Fruit fly (Drosophila melanogaster) whole organism, embryonic: Measurements from ENCODE around the gene Arp3.

Source experiments
- ATbp ChIP-seq: fragments of 200-800 bp; sonication (Bioruptor generic); optimal IDR thresholded peaks from 2 replicates; lab custom pipeline; 2017; ENCODE audit warnings: missing biosample characterization, mild to moderate bottlenecking, missing genetic modification characterization, missing genetic modification reagents
- CG11723 ChIP-seq: fragments of 200-800 bp; sonication (Bioruptor generic); optimal IDR thresholded peaks from 2 replicates; lab custom pipeline; 2017; ENCODE audit warnings: missing biosample characterization, mild to moderate bottlenecking, missing genetic modification characterization
- CG12942 ChIP-seq: fragments of 200-800 bp; sonication (Bioruptor generic); optimal IDR thresholded peaks from 3 replicates; lab custom pipeline; 2016; ENCODE audit warnings: missing biosample characterization, missing genetic modification characterization
- CG16815 ChIP-seq: fragments of 200-800 bp; sonication (Bioruptor generic); optimal IDR thresholded peaks from 3 replicates; lab custom pipeline; 2017; ENCODE audit warnings: missing biosample characterization, mild to moderate bottlenecking, missing genetic modification characterization
- CG2116 ChIP-seq: fragments of 200-800 bp; sonication (Bioruptor generic); optimal IDR thresholded peaks from 3 replicates; lab custom pipeline; 2018; ENCODE audit warnings: missing biosample characterization, mild to moderate bottlenecking, missing genetic modification characterization
- CG2120 ChIP-seq: fragments of 200-800 bp; sonication (Bioruptor generic); optimal IDR thresholded peaks from 3 replicates; lab custom pipeline; 2016; ENCODE audit warnings: missing biosample characterization, missing genetic modification characterization
- CG3281 ChIP-seq: fragments of 200-800 bp; sonication (Bioruptor generic); optimal IDR thresholded peaks from 3 replicates; lab custom pipeline; 2017; ENCODE audit warnings: missing biosample characterization, mild to moderate bottlenecking, missing genetic modification characterization
- CG34224 ChIP-seq: fragments of 200-800 bp; sonication (Bioruptor generic); IDR thresholded peaks from 3 replicates; pipeline ENCODE4 v1.3.6; 2022; ENCODE audit warnings: missing biosample characterization, missing genetic modification characterization; ENCODE audit not compliant: partially characterized antibody
- CG6175 ChIP-seq: fragments of 200-800 bp; sonication (Bioruptor generic); IDR thresholded peaks from 3 replicates; pipeline ENCODE4 v1.3.6; 2022; ENCODE audit warnings: missing biosample characterization, missing genetic modification characterization
- CG6254 ChIP-seq: fragments of 200-800 bp; sonication (Bioruptor generic); optimal IDR thresholded peaks from 3 replicates; lab custom pipeline; 2017; ENCODE audit warnings: mild to moderate bottlenecking, missing biosample characterization, missing genetic modification reagents, missing genetic modification characterization
- CG7839 ChIP-seq: fragments of 200-800 bp; sonication (Bioruptor generic); optimal IDR thresholded peaks from 3 replicates; lab custom pipeline; 2018; ENCODE audit warnings: missing biosample characterization, mild to moderate bottlenecking, missing genetic modification characterization, moderate library complexity
- CG8089 ChIP-seq: fragments of 200-800 bp; sonication (Bioruptor generic); optimal IDR thresholded peaks from 3 replicates; lab custom pipeline; 2016; ENCODE audit warnings: missing biosample characterization, missing genetic modification characterization
- CG9437 ChIP-seq: fragments of 200-800 bp; sonication (Bioruptor generic); optimal IDR thresholded peaks from 2 replicates; lab custom pipeline; 2018; ENCODE audit warnings: missing biosample characterization, mild to moderate bottlenecking, missing genetic modification characterization
- CkIIα-i1 ChIP-seq: fragments of 200-800 bp; sonication (Bioruptor generic); IDR thresholded peaks from 2 replicates; pipeline ENCODE4 v1.3.6; 2022; ENCODE audit warnings: missing biosample characterization, missing genetic modification characterization
- Dad ChIP-seq: fragments of 200-800 bp; sonication (Bioruptor generic); optimal IDR thresholded peaks from 3 replicates; lab custom pipeline; 2016; ENCODE audit warnings: missing biosample characterization, missing genetic modification characterization
- Doc3 ChIP-seq: fragments of 200-800 bp; sonication (Bioruptor generic); IDR thresholded peaks from 3 replicates; pipeline ENCODE4 v1.3.6; 2022; ENCODE audit warnings: missing biosample characterization, missing genetic modification characterization; ENCODE audit not compliant: partially characterized antibody
- Dref ChIP-seq: fragments of 200-800 bp; sonication (Bioruptor generic); IDR thresholded peaks from 2 replicates; pipeline ENCODE4 v1.3.6; 2022; ENCODE audit warnings: missing biosample characterization, missing genetic modification characterization
- E2f2 ChIP-seq: fragments of 200-800 bp; sonication (Bioruptor generic); IDR thresholded peaks from 2 replicates; pipeline ENCODE4 v1.3.6; 2022; ENCODE audit warnings: missing biosample characterization, missing genetic modification characterization
- Ets97D ChIP-seq: fragments of 200-800 bp; sonication (Bioruptor generic); optimal IDR thresholded peaks from 3 replicates; lab custom pipeline; 2016; ENCODE audit warnings: missing biosample characterization, missing genetic modification characterization
- Fer3 ChIP-seq: fragments of 200-800 bp; sonication (Bioruptor generic); optimal IDR thresholded peaks from 2 replicates; lab custom pipeline; 2018; ENCODE audit warnings: missing biosample characterization, mild to moderate bottlenecking, missing genetic modification characterization, moderate library complexity
- HLH3B ChIP-seq: fragments of 200-800 bp; sonication (Bioruptor generic); IDR thresholded peaks from 2 replicates; pipeline ENCODE4 v1.3.6; 2022; ENCODE audit warnings: missing biosample characterization, missing genetic modification characterization
- Hr51 ChIP-seq, 2 experiments: fragments of 200-800 bp; sonication (Bioruptor generic); optimal IDR thresholded peaks; 2 replicates in 1 of 2; 3 replicates in 1 of 2; lab custom pipeline; 2016 to 2018; ENCODE audit warnings: missing biosample characterization in 2 of 2, missing genetic modification characterization in 2 of 2, mild to moderate bottlenecking in 1 of 2, moderate library complexity in 1 of 2
- Lpt ChIP-seq: fragments of >200 bp; optimal IDR thresholded peaks from 2 replicates; lab custom pipeline; 2018; ENCODE audit warnings: missing biosample characterization, missing genetic modification characterization
- MBD-R2 ChIP-seq: fragments of 200-800 bp; sonication (Bioruptor generic); IDR thresholded peaks from 2 replicates; pipeline ENCODE4 v1.3.6; 2022; ENCODE audit warnings: missing biosample characterization, missing genetic modification characterization
- Nf-YC ChIP-seq: fragments of 200-800 bp; optimal IDR thresholded peaks from 3 replicates; lab custom pipeline; 2019; ENCODE audit warnings: missing biosample characterization, mild to moderate bottlenecking, missing genetic modification characterization, moderate library complexity
- Pdp1 ChIP-seq, 2 experiments: fragments of 200-800 bp; sonication (Bioruptor generic); optimal IDR thresholded peaks; 3 replicates each; lab custom pipeline; 2016; ENCODE audit warnings: missing biosample characterization in 2 of 2, missing genetic modification characterization in 2 of 2, mild to moderate bottlenecking in 1 of 2, moderate library complexity in 1 of 2
- Rfx ChIP-seq: fragments of 200-800 bp; sonication (Bioruptor generic); IDR thresholded peaks from 2 replicates; pipeline ENCODE4 v1.3.6; 2022; ENCODE audit warnings: missing biosample characterization, missing genetic modification characterization
- caup ChIP-seq: fragments of 200-800 bp; sonication (Bioruptor generic); optimal IDR thresholded peaks from 3 replicates; lab custom pipeline; 2017; ENCODE audit warnings: missing biosample characterization, mild to moderate bottlenecking, missing genetic modification characterization, moderate library complexity; ENCODE audit not compliant: severe bottlenecking
- chinmo ChIP-seq: fragments of 200-800 bp; sonication (Bioruptor generic); IDR thresholded peaks from 4 replicates; pipeline ENCODE4 v1.3.6; 2022; ENCODE audit warnings: missing biosample characterization, missing genetic modification characterization; ENCODE audit not compliant: partially characterized antibody
- dati ChIP-seq: fragments of 200-800 bp; sonication (Bioruptor generic); IDR thresholded peaks from 2 replicates; pipeline ENCODE4 v1.3.6; 2022; ENCODE audit warnings: missing biosample characterization, missing genetic modification characterization
- disco-r ChIP-seq: fragments of 200-800 bp; sonication (Bioruptor generic); optimal IDR thresholded peaks from 2 replicates; lab custom pipeline; 2016; ENCODE audit warnings: missing biosample characterization, missing genetic modification characterization
- ems ChIP-seq: fragments of 200-800 bp; sonication (Bioruptor generic); optimal IDR thresholded peaks from 3 replicates; lab custom pipeline; 2016; ENCODE audit warnings: missing biosample characterization, missing genetic modification characterization
- fu2 ChIP-seq: fragments of 200-800 bp; sonication (Bioruptor generic); optimal IDR thresholded peaks from 2 replicates; lab custom pipeline; 2016; ENCODE audit warnings: missing biosample characterization, missing genetic modification characterization
- h ChIP-seq: fragments of >200 bp; optimal IDR thresholded peaks from 2 replicates; lab custom pipeline; 2017
- phol ChIP-seq: fragments of 200-800 bp; sonication (Bioruptor generic); optimal IDR thresholded peaks from 3 replicates; lab custom pipeline; 2018; ENCODE audit warnings: missing biosample characterization, mild to moderate bottlenecking, missing genetic modification characterization, moderate library complexity
- prd ChIP-seq, 3 experiments: fragments of >200 bp in 2 of 3; fragments of 200-800 bp in 1 of 3; sonication (Bioruptor generic) in 1 of 3; optimal IDR thresholded peaks in 2 of 3; IDR thresholded peaks in 1 of 3; 2 replicates in 2 of 3; 3 replicates in 1 of 3; pipeline versions ENCODE4 v1.3.6 to Lab custom; 2017 to 2022; ENCODE audit warnings: missing biosample characterization in 1 of 3, missing genetic modification characterization in 1 of 3
- pzg ChIP-seq: fragments of 200-800 bp; sonication (Bioruptor generic); optimal IDR thresholded peaks from 3 replicates; lab custom pipeline; 2018; ENCODE audit warnings: missing biosample characterization, mild to moderate bottlenecking, missing genetic modification characterization, moderate library complexity
- row ChIP-seq: fragments of 200-800 bp; sonication (Bioruptor generic); IDR thresholded peaks from 3 replicates; pipeline ENCODE4 v1.3.6; 2022; ENCODE audit warnings: missing biosample characterization, missing genetic modification characterization
- run ChIP-seq: fragments of 200-800 bp; sonication (Bioruptor generic); optimal IDR thresholded peaks from 3 replicates; lab custom pipeline; 2018; ENCODE audit warnings: missing biosample characterization, mild to moderate bottlenecking, missing genetic modification characterization
- salm ChIP-seq: fragments of 200-800 bp; sonication (Bioruptor generic); optimal IDR thresholded peaks from 2 replicates; lab custom pipeline; 2018; ENCODE audit warnings: missing biosample characterization, mild to moderate bottlenecking, missing genetic modification characterization
- sens ChIP-seq: fragments of 200-800 bp; sonication (Bioruptor generic); peaks from one replicate; lab custom pipeline; 2016; ENCODE audit warnings: missing biosample characterization, missing genetic modification characterization
- seq ChIP-seq: fragments of 200-800 bp; sonication (Bioruptor generic); IDR thresholded peaks from 2 replicates; pipeline ENCODE4 v1.3.6; 2022; ENCODE audit warnings: missing biosample characterization, missing genetic modification characterization
- shn ChIP-seq: fragments of 200-800 bp; sonication (Bioruptor generic); optimal IDR thresholded peaks from 3 replicates; lab custom pipeline; 2016; ENCODE audit warnings: missing biosample characterization, missing genetic modification characterization
- slbo ChIP-seq: fragments of 200-800 bp; sonication (Bioruptor generic); IDR thresholded peaks from 2 replicates; pipeline ENCODE4 v1.3.6; 2022; ENCODE audit warnings: missing biosample characterization, missing genetic modification characterization
- stwl ChIP-seq: fragments of 200-800 bp; sonication (Bioruptor generic); optimal IDR thresholded peaks from 3 replicates; lab custom pipeline; 2018; ENCODE audit warnings: missing biosample characterization, mild to moderate bottlenecking, missing genetic modification characterization, moderate library complexity
- toy ChIP-seq: fragments of 200-800 bp; sonication (Bioruptor generic); IDR thresholded peaks from 2 replicates; pipeline ENCODE4 v1.3.6; 2022; ENCODE audit warnings: missing biosample characterization, missing genetic modification characterization
- tup ChIP-seq: fragments of 200-800 bp; sonication (Bioruptor generic); optimal IDR thresholded peaks from 2 replicates; lab custom pipeline; 2016; ENCODE audit warnings: missing biosample characterization, mild to moderate bottlenecking, missing genetic modification characterization, moderate library complexity
- twi ChIP-seq: fragments of 200-800 bp; optimal IDR thresholded peaks from 2 replicates; lab custom pipeline; 2019; ENCODE audit warnings: missing biosample characterization, mild to moderate bottlenecking, missing genetic modification characterization, moderate library complexity

Arp3 gene

dm6 chr3L:8127712-8128210 is 12.1 kb upstream of the Arp3 start, which contains the start of the genes Cds and Uba2 (continued):
- TF ChIP-seq Doc3 (GFP tag; lab: Robert Waterston, UW) (peak; percentile 35; the same call in 1 of the 3 replicates), dati (GFP tag; lab: Robert Waterston, UW) (peak; percentile 59), CG6254 (GFP tag; lab: Kevin White, UChicago) (peak; percentile 80), chinmo (GFP tag; lab: Robert Waterston, UW) (no peak), HLH3B (peak; percentile 86), CG7839 (peak; percentile 91), CG34224 (GFP tag; lab: Robert Waterston, UW) (no peak), CG12942 (GFP tag; lab: Kevin White, UChicago) (peak; percentile 94), E2f2 (GFP tag; lab: Robert Waterston, UW) (peak; percentile 73), CG2120 (GFP tag; lab: Kevin White, UChicago) (peak; percentile 95), ATbp (peak; percentile 85), shn (GFP tag; lab: Kevin White, UChicago) (peak; percentile 75), Dref (GFP tag; lab: Robert Waterston, UW) (peak; percentile 43; the same call in 1 of the 2 replicates), seq (peak; percentile 87), Fer3 (tag; lab: Kevin White, UChicago) (peak; percentile 94), CG11723 (GFP tag; lab: Kevin White, UChicago) (peak; percentile 87), CG6175 (GFP tag; lab: Robert Waterston, UW) (peak; percentile 77), CG3281 (peak; percentile 95), tup (GFP tag; lab: Kevin White, UChicago) (peak; percentile 81), toy (GFP tag; lab: Robert Waterston, UW) (no peak; the same call in none of the 2 replicates), h (lab: Kevin White, UChicago) (no peak), Nf-YC (tag; lab: Kevin White, UChicago) (peak; percentile 88), ems (GFP tag; lab: Kevin White, UChicago) (peak; percentile 84), salm (tag; lab: Kevin White, UChicago) (peak; percentile 80), CG16815 (GFP tag; lab: Kevin White, UChicago) (peak; percentile 87), fu2 (GFP tag; lab: Kevin White, UChicago) (peak; percentile 71), Lpt (GFP tag; lab: Kevin White, UChicago) (no peak), CG8089 (GFP tag; lab: Kevin White, UChicago) (peak; percentile 45), run (peak; percentile 62), caup (peak; percentile 95), Dad (GFP tag; lab: Kevin White, UChicago) (peak; percentile 57), phol (tag; lab: Kevin White, UChicago) (peak; percentile 94), disco-r (GFP tag; lab: Kevin White, UChicago) (peak; percentile 23), twi (tag; lab: Kevin White, UChicago) (peak; percentile 82)

DNA sequence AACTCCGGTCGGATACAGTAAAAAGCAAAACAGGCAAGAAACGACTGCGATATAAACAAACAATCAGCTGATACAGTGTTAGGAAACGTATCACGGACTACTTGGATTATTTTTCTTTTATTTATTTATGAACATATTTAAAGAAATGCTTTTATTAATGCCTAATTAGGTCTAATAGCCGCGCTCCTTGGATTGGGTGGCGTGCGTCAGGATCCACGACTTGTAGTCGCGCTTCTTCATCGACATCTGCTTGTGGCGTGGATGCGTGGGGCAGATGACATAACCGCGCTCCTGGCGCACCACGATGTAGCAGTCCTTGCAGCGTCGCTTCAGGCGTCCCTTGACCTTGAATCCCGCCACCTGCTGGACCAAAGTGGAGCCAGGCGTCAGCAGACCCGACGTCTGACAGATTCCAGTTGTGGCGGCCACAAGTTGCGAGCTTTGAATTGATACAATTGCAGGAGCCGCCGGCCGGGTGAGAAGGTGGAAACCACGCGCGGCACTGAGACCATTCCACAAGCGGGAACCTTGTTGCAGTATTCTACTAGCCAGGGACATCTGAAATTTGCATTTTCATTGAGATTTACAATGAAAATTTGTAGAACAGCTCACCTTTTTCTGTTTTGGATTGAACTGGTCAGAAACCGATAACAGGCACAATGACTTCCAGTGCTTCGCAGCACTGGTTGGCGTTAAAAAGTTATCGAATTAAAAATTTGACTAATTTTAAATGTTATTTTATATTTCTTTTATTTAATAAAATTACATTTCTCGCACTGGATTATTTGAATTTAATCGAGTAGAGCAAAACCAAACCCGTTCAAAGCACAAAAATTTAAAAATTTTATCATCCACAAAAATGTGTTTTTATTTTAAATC is 9.0 kb upstream of the Arp3 start, which contains the start of the genes CG7550 and mRpL36:
Gene CG7550 (minus strand): TSS at position 51 of the 879 bp plus-strand sequence.
Gene mRpL36 (minus strand): TSS at position 652 of the 879 bp plus-strand sequence.
- TF ChIP-seq Ets97D (GFP tag; lab: Kevin White, UChicago) (no peak), CG9437 (GFP tag; lab: Kevin White, UChicago) (no peak), CG2116 (peak; percentile 21), sens (GFP tag; lab: Kevin White, UChicago) (peak; percentile 28), row (GFP tag; lab: Robert Waterston, UW) (0 out of 3 replicates have a peak, but pooled peaks have one; percentile 10), slbo (GFP tag; lab: Robert Waterston, UW) (0 out of 2 replicates have a peak, but pooled peaks have one; percentile 41), MBD-R2 (peak; percentile 48; the same call in 1 of the 2 replicates), Hr51 (GFP tag; optimal IDR thresholded peaks at IDR 0.05; lab: Kevin White, UChicago) (peak in 1 of 2 experiments; percentile 13), CkIIα-i1 (no peak), stwl (tag; lab: Kevin White, UChicago) (peak; percentile 20), pzg (peak; percentile 10), Pdp1 (GFP tag; optimal IDR thresholded peaks at IDR 0.05; lab: Kevin White, UChicago) (peak in 1 of 2 experiments; percentile 91), prd (optimal IDR thresholded peaks at IDR 0.05; lab: Kevin White, UChicago) (no peak), prd (GFP tag; IDR thresholded peaks at IDR 0.05; lab: Robert Waterston, UW) (0 out of 3 replicates have a peak, but pooled peaks have one; percentile 16), Rfx (GFP tag; lab: Robert Waterston, UW) (no peak)
